Worm (Caenorhabditis elegans) whole organism, L4/young adult: ENCODE measurements around the gene K11H12.4.

Source experiments
- W03F9.2 ChIP-seq: fragments of 150-350 bp; optimal IDR thresholded peaks from 2 replicates; lab custom pipeline; 2014; ENCODE audit warnings: missing biosample characterization, missing genetic modification characterization
- dao-5 ChIP-seq: sonication (generic microtip); optimal IDR thresholded peaks from 2 replicates; lab custom pipeline; 2016; ENCODE audit warnings: missing genotype, missing genetic modification characterization, moderate library complexity, missing compliant biosample characterization
- him-1 ChIP-seq: sonication (generic microtip); optimal IDR thresholded peaks from 2 replicates; lab custom pipeline; 2016; ENCODE audit warnings: missing genotype, missing genetic modification reagents, missing genetic modification characterization, missing compliant biosample characterization

DNA sequence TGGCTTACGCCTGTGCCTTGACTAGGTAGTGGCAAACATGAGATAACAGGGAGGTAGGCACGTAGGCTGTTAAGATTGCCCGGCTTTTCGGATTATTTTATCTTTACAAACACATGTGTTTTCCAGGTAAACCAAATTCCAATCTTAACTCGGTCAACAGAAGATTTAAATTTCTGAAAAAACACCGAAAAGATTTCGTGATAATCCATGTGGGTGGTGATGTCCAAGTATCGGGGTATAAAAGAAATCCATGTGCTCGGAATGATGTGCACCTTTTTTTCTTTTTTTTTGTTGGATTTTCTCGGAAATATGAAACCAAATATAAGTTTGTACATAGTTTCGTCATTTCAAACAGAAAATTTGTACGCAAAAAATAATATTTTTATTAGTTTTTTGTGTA is 32.2 kb downstream of the K11H12.4 start:
- TF ChIP-seq W03F9.2 (tag; lab: Kevin White, UChicago), result no peak
- no peak for TF ChIP-seq him-1 (tag; lab: Kevin White, UChicago)
- no peak for TF ChIP-seq dao-5
